Worm (Caenorhabditis elegans) whole organism, L2 larva: ENCODE results near the gene lin-39.

Source experiments
- C34F6.9 ChIP-seq: fragments of 150-350 bp; optimal IDR thresholded peaks from 2 replicates; lab custom pipeline; 2014; ENCODE audit warnings: missing biosample characterization, missing genetic modification characterization
- F13H6.1 ChIP-seq: sonication (generic microtip); optimal IDR thresholded peaks from 2 replicates; lab custom pipeline; 2016; ENCODE audit warnings: missing genetic modification characterization, missing compliant biosample characterization
- R02D3.7 ChIP-seq: fragments of 150-350 bp; optimal IDR thresholded peaks from 2 replicates; lab custom pipeline; 2014; ENCODE audit warnings: missing biosample characterization, missing genetic modification characterization
- Y55F3AM.14 ChIP-seq: fragments of 200-800 bp; sonication (Bioruptor generic); optimal IDR thresholded peaks from 2 replicates; lab custom pipeline; 2018; ENCODE audit warnings: mild to moderate bottlenecking, missing genetic modification characterization, missing compliant biosample characterization
- ZK546.5 ChIP-seq: sonication (generic microtip); optimal IDR thresholded peaks from 2 replicates; lab custom pipeline; 2017; ENCODE audit warnings: missing biosample characterization, missing genetic modification characterization
- alr-1 ChIP-seq: fragments of 150-350 bp; optimal IDR thresholded peaks from 2 replicates; lab custom pipeline; 2014; ENCODE audit warnings: missing biosample characterization, missing genetic modification characterization
- aly-2 ChIP-seq: fragments of 150-350 bp; optimal IDR thresholded peaks from 2 replicates; lab custom pipeline; 2014; ENCODE audit warnings: missing biosample characterization, missing genetic modification characterization
- ama-1 ChIP-seq: fragments of 150-350 bp; optimal IDR thresholded peaks from 2 replicates; lab custom pipeline; 2018; ENCODE audit warnings: inconsistent platforms
- blmp-1 ChIP-seq: sonication (generic microtip); optimal IDR thresholded peaks from 2 replicates; lab custom pipeline; 2017; ENCODE audit warnings: missing genetic modification characterization, mild to moderate bottlenecking, missing compliant biosample characterization, antibody characterized with exemption, moderate library complexity; ENCODE audit not compliant: insufficient read depth
- ceh-16 ChIP-seq: fragments of 150-350 bp; optimal IDR thresholded peaks from 2 replicates; lab custom pipeline; 2014; ENCODE audit warnings: missing biosample characterization, missing genetic modification characterization
- ceh-82 ChIP-seq: fragments of 150-350 bp; optimal IDR thresholded peaks from 2 replicates; lab custom pipeline; 2014; ENCODE audit warnings: missing biosample characterization, missing genetic modification characterization
- crh-2 ChIP-seq: sonication (generic microtip); optimal IDR thresholded peaks from 2 replicates; lab custom pipeline; 2017; ENCODE audit warnings: missing biosample characterization, missing genetic modification characterization
- dmd-4 ChIP-seq: sonication (generic microtip); optimal IDR thresholded peaks from 2 replicates; lab custom pipeline; 2017; ENCODE audit warnings: missing biosample characterization, missing genetic modification characterization
- egl-27 ChIP-seq: sonication (generic microtip); optimal IDR thresholded peaks from 3 replicates; lab custom pipeline; 2017; ENCODE audit warnings: missing biosample characterization, missing genetic modification reagents, missing genetic modification characterization
- elt-1 ChIP-seq: fragments of 150-350 bp; optimal IDR thresholded peaks from 2 replicates; lab custom pipeline; 2014; ENCODE audit warnings: missing biosample characterization, missing genetic modification characterization
- elt-3 ChIP-seq: sonication (generic microtip); optimal IDR thresholded peaks from 2 replicates; lab custom pipeline; 2017; ENCODE audit warnings: missing biosample characterization, missing genetic modification characterization
- fos-1 ChIP-seq: fragments of 150-350 bp; optimal IDR thresholded peaks from 2 replicates; lab custom pipeline; 2014; ENCODE audit warnings: missing biosample characterization, missing genetic modification characterization
- gmeb-1 ChIP-seq: fragments of 150-350 bp; optimal IDR thresholded peaks from 2 replicates; lab custom pipeline; 2014; ENCODE audit warnings: missing biosample characterization, missing genetic modification characterization
- lin-11 ChIP-seq: fragments of 150-350 bp; sonication (generic microtip); optimal IDR thresholded peaks from 2 replicates; lab custom pipeline; 2014; ENCODE audit warnings: missing biosample characterization, missing genetic modification characterization, inconsistent platforms, mixed read lengths
- lin-13 ChIP-seq: fragments of 150-350 bp; optimal IDR thresholded peaks from 2 replicates; lab custom pipeline; 2014; ENCODE audit warnings: missing biosample characterization, missing genetic modification reagents, missing genetic modification characterization
- lin-39 ChIP-seq: fragments of 150-350 bp; optimal IDR thresholded peaks from 2 replicates; lab custom pipeline; 2014; ENCODE audit warnings: missing biosample characterization, missing genetic modification reagents, missing genetic modification characterization
- lsy-2 ChIP-seq, 2 experiments: fragments of 150-350 bp in 1 of 2; sonication (generic microtip) in 1 of 2; optimal IDR thresholded peaks; 2 replicates each; lab custom pipeline; 2014 to 2017; ENCODE audit warnings: missing biosample characterization in 2 of 2, missing genetic modification characterization in 2 of 2
- mab-5 ChIP-seq: fragments of 150-350 bp; optimal IDR thresholded peaks from 2 replicates; lab custom pipeline; 2014; ENCODE audit warnings: missing biosample characterization, missing genetic modification characterization
- mbf-1 ChIP-seq: sonication (generic microtip); optimal IDR thresholded peaks from 2 replicates; lab custom pipeline; 2017; ENCODE audit warnings: missing biosample characterization, missing genetic modification characterization
- mdl-1 ChIP-seq, 2 experiments: fragments of 150-350 bp in 1 of 2; sonication (generic microtip) in 1 of 2; optimal IDR thresholded peaks; 2 replicates each; lab custom pipeline; 2017; ENCODE audit warnings: missing biosample characterization in 2 of 2, missing genetic modification characterization in 2 of 2
- nhr-10 ChIP-seq: sonication (generic microtip); optimal IDR thresholded peaks from 2 replicates; lab custom pipeline; 2017; ENCODE audit warnings: missing biosample characterization, missing genetic modification characterization
- nhr-11 ChIP-seq: fragments of 150-350 bp; optimal IDR thresholded peaks from 2 replicates; lab custom pipeline; 2014; ENCODE audit warnings: missing biosample characterization, missing genetic modification characterization
- nhr-12 ChIP-seq: fragments of 150-350 bp; optimal IDR thresholded peaks from 2 replicates; lab custom pipeline; 2014; ENCODE audit warnings: missing biosample characterization, missing genetic modification characterization
- nhr-129 ChIP-seq: fragments of 150-350 bp; optimal IDR thresholded peaks from 2 replicates; lab custom pipeline; 2014; ENCODE audit warnings: missing biosample characterization, missing genetic modification characterization
- nhr-21 ChIP-seq: fragments of 150-350 bp; optimal IDR thresholded peaks from 2 replicates; lab custom pipeline; 2014; ENCODE audit warnings: missing biosample characterization, missing genetic modification characterization
- nhr-23 ChIP-seq: fragments of 150-350 bp; optimal IDR thresholded peaks from 2 replicates; lab custom pipeline; 2014; ENCODE audit warnings: missing biosample characterization, missing genetic modification reagents, missing genetic modification characterization
- nhr-237 ChIP-seq: fragments of 150-350 bp; optimal IDR thresholded peaks from 2 replicates; lab custom pipeline; 2014; ENCODE audit warnings: missing biosample characterization, missing genetic modification characterization
- nhr-25 ChIP-seq: fragments of 150-350 bp; sonication (generic microtip); optimal IDR thresholded peaks from 3 replicates; lab custom pipeline; 2014; ENCODE audit warnings: missing biosample characterization, missing genetic modification characterization
- nhr-6 ChIP-seq: fragments of 150-350 bp; optimal IDR thresholded peaks from 2 replicates; lab custom pipeline; 2014; ENCODE audit warnings: missing biosample characterization, missing genetic modification characterization
- nhr-77 ChIP-seq: fragments of 150-350 bp; optimal IDR thresholded peaks from 2 replicates; lab custom pipeline; 2014; ENCODE audit warnings: missing biosample characterization, missing genetic modification characterization
- peb-1 ChIP-seq: fragments of 150-350 bp; optimal IDR thresholded peaks from 2 replicates; lab custom pipeline; 2014; ENCODE audit warnings: missing biosample characterization, missing genetic modification characterization
- sem-4 ChIP-seq: fragments of 150-350 bp; optimal IDR thresholded peaks from 2 replicates; lab custom pipeline; 2014; ENCODE audit warnings: missing biosample characterization, missing genetic modification reagents, missing genetic modification characterization
- skn-1 ChIP-seq: sonication (generic microtip); optimal IDR thresholded peaks from 2 replicates; lab custom pipeline; 2017; ENCODE audit warnings: missing biosample characterization, missing genetic modification characterization
- sma-3 ChIP-seq: sonication (generic microtip); optimal IDR thresholded peaks from 2 replicates; lab custom pipeline; 2016; ENCODE audit warnings: missing genetic modification reagents, missing genetic modification characterization, missing compliant biosample characterization
- sma-9 ChIP-seq, 2 experiments: fragments of 150-350 bp in 1 of 2; sonication (generic microtip) in 1 of 2; optimal IDR thresholded peaks; 2 replicates each; lab custom pipeline; 2014 to 2016; ENCODE audit warnings: missing genetic modification characterization in 2 of 2, mild to moderate bottlenecking in 1 of 2, missing biosample characterization in 1 of 2, missing compliant biosample characterization in 1 of 2, missing genetic modification reagents in 1 of 2, moderate library complexity in 1 of 2
- snpc-4 ChIP-seq: fragments of 150-350 bp; optimal IDR thresholded peaks from 2 replicates; lab custom pipeline; 2014; ENCODE audit warnings: missing biosample characterization, missing genetic modification characterization
- unc-39 ChIP-seq: fragments of 150-350 bp; optimal IDR thresholded peaks from 2 replicates; lab custom pipeline; 2014; ENCODE audit warnings: missing biosample characterization, missing genetic modification characterization
- unc-55 ChIP-seq: fragments of 150-350 bp; sonication (generic microtip); optimal IDR thresholded peaks from 3 replicates; lab custom pipeline; 2014; ENCODE audit warnings: missing biosample characterization, missing genetic modification reagents, missing genetic modification characterization
- unc-62 ChIP-seq: fragments of 150-350 bp; optimal IDR thresholded peaks from 2 replicates; lab custom pipeline; 2014; ENCODE audit warnings: missing biosample characterization, missing genetic modification reagents, missing genetic modification characterization
- zag-1 ChIP-seq: fragments of 150-350 bp; optimal IDR thresholded peaks from 2 replicates; lab custom pipeline; 2014; ENCODE audit warnings: missing biosample characterization, missing genetic modification characterization
- ztf-1 ChIP-seq: fragments of 200-800 bp; sonication (Bioruptor generic); conservative IDR thresholded peaks from 2 replicates; pipeline ENCODE4 v1.3.6; 2022; ENCODE audit warnings: missing genetic modification characterization, missing compliant biosample characterization
- ztf-11 ChIP-seq: sonication (generic microtip); optimal IDR thresholded peaks from 2 replicates; lab custom pipeline; 2017; ENCODE audit warnings: missing biosample characterization, missing genetic modification characterization
- ztf-4 ChIP-seq: fragments of 150-350 bp; optimal IDR thresholded peaks from 2 replicates; lab custom pipeline; 2014; ENCODE audit warnings: missing biosample characterization, missing genetic modification characterization

lin-39 gene

DNA sequence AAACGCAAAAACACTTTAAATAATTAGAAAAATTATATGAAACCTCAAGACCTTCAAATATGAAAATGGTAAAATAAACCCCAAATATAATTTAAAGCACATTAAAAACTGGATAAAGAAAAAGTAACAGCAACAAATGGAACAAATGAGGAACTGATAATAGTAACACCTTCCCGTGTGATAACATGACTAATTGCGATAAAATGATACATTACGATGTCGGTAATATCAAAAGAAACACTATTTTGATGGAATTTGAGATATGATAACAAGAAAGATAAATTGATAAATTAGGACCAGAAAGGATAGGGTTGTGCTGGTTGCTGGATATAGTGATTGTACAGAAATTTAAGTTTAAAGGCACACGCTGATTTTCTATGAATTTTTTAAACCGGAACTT lies 5.6 kb upstream of the lin-39 start:
- TF ChIP-seq fos-1 (tag; lab: Kevin White, UChicago) (no peak), lsy-2 (tag; optimal IDR thresholded peaks at IDR 0.05; lab: Kevin White, UChicago) (no peak), F13H6.1 (tag; lab: Kevin White, UChicago) (no peak), ZK546.5 (tag; lab: Kevin White, UChicago) (no peak), sma-9 (GFP tag; optimal IDR thresholded peaks at IDR 0.05; lab: Kevin White, UChicago) (no peak), sma-9 (tag; optimal IDR thresholded peaks at IDR 0.05; lab: Kevin White, UChicago) (no peak), nhr-21 (tag; lab: Kevin White, UChicago) (no peak), lin-11 (tag; lab: Kevin White, UChicago) (no peak), nhr-77 (tag; lab: Kevin White, UChicago) (no peak), ceh-82 (tag; lab: Kevin White, UChicago) (no peak)

DNA sequence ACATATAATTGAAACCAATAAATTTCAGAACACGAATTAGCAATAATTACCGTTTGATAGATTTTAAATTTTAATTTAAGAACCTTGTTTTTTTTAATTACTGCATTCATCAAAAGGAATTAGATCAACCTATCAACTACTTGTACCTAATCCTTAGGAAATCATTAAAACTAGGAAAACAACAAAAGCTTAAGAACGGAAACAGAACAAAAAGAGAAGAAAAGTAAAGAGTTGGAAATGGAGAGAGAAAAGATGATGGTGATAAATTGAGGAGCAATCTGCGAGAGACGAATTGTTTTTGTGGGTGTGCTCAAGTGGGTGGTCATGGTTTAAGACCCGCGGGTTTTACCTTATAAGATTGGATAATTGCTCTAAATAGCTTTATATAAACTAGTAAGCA lies 1.1 kb downstream of the lin-39 start:
- TF ChIP-seq mab-5 (tag; lab: Kevin White, UChicago) = peak; percentile 54
- TF ChIP-seq nhr-237 = no peak
- TF ChIP-seq unc-55 (GFP tag; lab: Kevin White, UChicago) = peak; percentile 55
- TF ChIP-seq nhr-25 (tag; lab: Kevin White, UChicago) = no peak

DNA sequence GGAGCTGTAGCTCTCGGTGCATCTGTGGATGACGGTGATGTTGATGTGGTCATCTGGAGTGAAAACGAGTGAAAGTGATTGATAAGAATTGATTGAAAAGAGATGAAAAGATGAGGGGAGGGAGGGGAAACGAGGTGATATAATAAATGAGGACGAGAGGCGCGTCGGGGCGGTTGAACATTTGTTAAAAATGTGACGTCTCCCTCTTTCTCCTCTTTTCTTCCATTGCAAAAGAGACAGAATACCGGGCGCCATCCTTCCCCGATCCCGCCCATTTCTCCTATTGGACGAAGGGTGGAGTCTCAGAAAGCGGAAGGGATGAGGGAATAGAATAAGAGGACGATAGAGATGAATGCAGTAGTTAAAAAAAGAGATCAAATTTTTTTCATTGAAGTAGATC lies 1.8 kb downstream of the lin-39 start:
- TF ChIP-seq ceh-16 (tag; lab: Kevin White, UChicago) (peak; percentile 34), lsy-2 (tag; optimal IDR thresholded peaks at IDR 0.05; lab: Kevin White, UChicago) (peak; percentile 46 to 82), mab-5 (tag; lab: Kevin White, UChicago) (peak; percentile 95), unc-62 (GFP tag; lab: Kevin White, UChicago) (peak; percentile 64), ama-1 (no peak), nhr-10 (tag; lab: Kevin White, UChicago) (no peak), elt-3 (tag; lab: Kevin White, UChicago) (no peak), mdl-1 (tag; optimal IDR thresholded peaks at IDR 0.05; lab: Kevin White, UChicago) (peak in 1 of 2 experiments; percentile 4), skn-1 (tag; lab: Kevin White, UChicago) (no peak), lin-39 (tag; lab: Kevin White, UChicago) (no peak), lin-13 (GFP tag; lab: Kevin White, UChicago) (peak; percentile 63), sma-3 (no peak), nhr-77 (tag; lab: Kevin White, UChicago) (no peak), mbf-1 (no peak), unc-39 (tag; lab: Kevin White, UChicago) (no peak), elt-1 (tag; lab: Kevin White, UChicago) (no peak), crh-2 (tag; lab: Kevin White, UChicago) (peak; percentile 33), egl-27 (tag; lab: Kevin White, UChicago) (no peak), nhr-23 (tag; lab: Kevin White, UChicago) (no peak), ztf-11 (tag; lab: Kevin White, UChicago) (no peak), fos-1 (tag; lab: Kevin White, UChicago) (no peak), unc-55 (GFP tag; lab: Kevin White, UChicago) (peak; percentile 61), nhr-21 (tag; lab: Kevin White, UChicago) (no peak), blmp-1 (tag; lab: Kevin White, UChicago) (peak; percentile 81), C34F6.9 (peak; percentile 22), gmeb-1 (no peak), R02D3.7 (tag; lab: Kevin White, UChicago) (no peak), nhr-6 (tag; lab: Kevin White, UChicago) (no peak), nhr-12 (no peak), F13H6.1 (tag; lab: Kevin White, UChicago) (peak; percentile 9), nhr-237 (no peak), nhr-25 (tag; lab: Kevin White, UChicago) (peak; percentile 25), lin-11 (tag; lab: Kevin White, UChicago) (no peak), ztf-4 (no peak), Y55F3AM.14 (GFP tag; lab: Kevin White, UChicago) (no peak), ztf-1 (GFP tag; lab: Robert Waterston, UW) (no peak), dmd-4 (tag; lab: Kevin White, UChicago) (no peak), alr-1 (tag; lab: Kevin White, UChicago) (no peak), nhr-11 (tag; lab: Kevin White, UChicago) (no peak), sma-9 (GFP tag; optimal IDR thresholded peaks at IDR 0.05; lab: Kevin White, UChicago) (no peak), sma-9 (tag; optimal IDR thresholded peaks at IDR 0.05; lab: Kevin White, UChicago) (no peak), nhr-129 (tag; lab: Kevin White, UChicago) (peak; percentile 59), peb-1 (tag; lab: Kevin White, UChicago) (no peak), aly-2 (tag; lab: Kevin White, UChicago) (no peak), snpc-4 (tag; lab: Kevin White, UChicago) (no peak), zag-1 (no peak), ZK546.5 (tag; lab: Kevin White, UChicago) (no peak), sem-4 (tag; lab: Kevin White, UChicago) (no peak), ceh-82 (tag; lab: Kevin White, UChicago) (no peak)
